Worm (Caenorhabditis elegans) whole organism, L4/young adult: ENCODE results near the gene nhr-171.

Source experiments
- W03F9.2 ChIP-seq: fragments of 150-350 bp; optimal IDR thresholded peaks from 2 replicates; lab custom pipeline; 2014; ENCODE audit warnings: missing biosample characterization, missing genetic modification characterization
- dao-5 ChIP-seq: sonication (generic microtip); optimal IDR thresholded peaks from 2 replicates; lab custom pipeline; 2016; ENCODE audit warnings: missing genotype, missing genetic modification characterization, moderate library complexity, missing compliant biosample characterization

- TF ChIP-seq dao-5 (tag; lab: Kevin White, UChicago) (no peak), W03F9.2 (no peak)
Measured at ce11 chrV:7497440-7497839, 14.1 kb upstream of the nhr-171 start, which contains the start of gene srh-79.
